Fruit fly (Drosophila melanogaster) whole organism: ENCODE data around the gene Gart.

Experiments used
- Dll ChIP-seq: fragments of >200 bp; optimal IDR thresholded peaks from 2 replicates; lab custom pipeline; 2017
- EcR ChIP-seq, 2 experiments: fragments of >200 bp; optimal IDR thresholded peaks; 2 replicates each; lab custom pipeline; 2017; ENCODE audit warnings: missing biosample characterization in 2 of 2, missing genetic modification characterization in 2 of 2, missing genetic modification reagents in 2 of 2
- pan ChIP-seq: fragments of >200 bp; optimal IDR thresholded peaks from 2 replicates; lab custom pipeline; 2017
- psq ChIP-seq: fragments of >200 bp; optimal IDR thresholded peaks from 2 replicates; lab custom pipeline; 2017
- usp ChIP-seq: fragments of >200 bp; optimal IDR thresholded peaks from 2 replicates; lab custom pipeline; 2017; ENCODE audit warnings: missing biosample characterization, missing genetic modification characterization, mixed read lengths

DNA sequence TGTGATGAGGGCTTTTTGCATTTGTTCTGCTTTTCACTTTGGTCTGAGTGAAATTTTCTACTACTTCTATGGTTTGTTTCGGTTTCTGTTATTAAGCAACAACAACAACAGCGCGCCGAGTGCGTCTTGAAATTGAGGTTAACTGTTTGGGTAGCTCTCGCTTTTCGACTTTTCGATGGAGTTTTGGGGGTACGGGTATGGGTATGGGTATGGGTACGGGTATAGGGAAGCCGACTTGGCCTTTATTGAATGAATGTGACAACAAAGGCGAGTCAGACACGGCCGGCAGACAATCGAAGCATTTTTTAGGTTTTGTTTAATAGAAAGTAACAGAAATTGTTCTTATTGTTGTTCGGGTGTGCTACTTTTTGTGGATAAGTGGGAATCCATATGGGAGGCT lies 16.1 kb downstream of the Gart start:
- TF ChIP-seq usp (GFP tag; lab: Kevin White, UChicago) (no peak), psq (no peak), Dll (lab: Kevin White, UChicago) (no peak), pan (lab: Kevin White, UChicago) (no peak), EcR (GFP tag; optimal IDR thresholded peaks at IDR 0.05; lab: Kevin White, UChicago) (no peak)
